Fruit fly (Drosophila melanogaster): ENCODE measurements around the gene CG13965.

DNA sequence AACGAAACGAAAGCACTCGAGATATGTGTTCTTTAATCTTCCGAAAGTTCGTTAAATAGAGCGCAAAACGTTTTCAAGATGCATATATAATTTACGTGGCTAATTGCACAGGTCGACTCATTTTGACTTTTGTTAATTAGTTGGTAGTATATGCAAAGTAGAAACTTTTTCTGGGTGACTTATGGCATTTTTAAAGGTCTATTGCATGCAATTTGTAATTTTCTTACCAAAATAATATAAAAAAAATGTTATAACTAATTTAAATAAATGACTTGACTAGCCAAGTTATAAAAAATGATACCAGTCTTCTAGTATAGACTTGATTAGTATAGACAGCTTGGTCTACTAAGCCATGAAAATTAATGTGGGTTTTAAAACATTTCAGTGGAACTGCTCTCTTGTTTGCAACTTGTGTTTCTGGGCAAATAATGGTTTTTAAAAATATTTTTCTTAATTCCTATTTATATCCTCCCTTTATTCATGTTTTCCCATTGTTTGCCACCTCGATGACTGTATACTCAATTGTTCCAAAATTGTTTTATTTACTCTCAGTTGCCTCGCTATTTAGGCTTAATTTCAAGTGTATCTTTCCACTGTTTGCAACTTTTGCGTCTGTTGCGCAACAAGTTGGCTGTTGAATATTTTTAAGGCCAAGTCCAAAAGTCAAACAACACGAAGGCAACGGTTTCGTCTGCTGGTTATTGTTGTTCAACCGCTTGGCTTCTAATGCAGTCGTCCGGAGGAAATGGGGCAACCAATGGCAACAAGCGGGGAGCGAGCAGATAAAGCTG, 25.9 kb upstream of the CG13965 start:
- TF ChIP-seq tj (GFP tag; optimal IDR thresholded peaks at IDR 0.05) (no peak), CG7045 (GFP tag; optimal IDR thresholded peaks at IDR 0.05) (no peak), CG7101 (tag; optimal IDR thresholded peaks at IDR 0.05) (no peak), CG14711 (tag; optimal IDR thresholded peaks at IDR 0.05) (no peak), kay (GFP tag; ENCODE audit: borderline replicate concordance) (no peak)
